Worm (Caenorhabditis elegans): Measurements from ENCODE around the gene irld-7.
A peak's percentile ranks its signal among the peaks of the same experiment; 100 is the strongest.

Gene irld-7

DNA sequence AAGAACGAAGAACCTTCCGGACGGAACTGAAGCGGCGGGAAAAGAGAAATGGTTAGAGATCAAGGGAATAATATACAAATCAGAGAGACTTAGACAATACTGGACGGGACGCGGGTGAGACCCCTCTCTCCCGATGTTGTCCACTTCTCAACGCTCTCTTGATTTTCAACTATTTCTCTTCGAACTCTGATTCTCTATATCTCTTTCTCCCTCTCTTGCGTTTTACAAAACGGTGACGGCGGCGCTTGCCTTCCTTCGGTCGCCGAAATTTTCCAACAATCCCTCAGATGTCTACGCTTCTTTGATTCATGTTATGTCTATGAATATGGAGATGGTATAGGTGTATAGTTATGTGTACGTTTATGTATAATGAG lies 13.4 kb upstream of the irld-7 start (continued):
- peak; percentile 65 for TF ChIP-seq nhr-90 (tag; optimal IDR thresholded peaks at IDR 0.05; ENCODE audit: poor library complexity)
- TF ChIP-seq zag-1 (tag; optimal IDR thresholded peaks at IDR 0.05) = no peak
- no peak for TF ChIP-seq unc-98 (GFP tag; IDR thresholded peaks at IDR 0.05)
- TF ChIP-seq ceh-88 (GFP tag; IDR thresholded peaks at IDR 0.05) = no peak
- no peak for TF ChIP-seq zip-4 (GFP tag; optimal IDR thresholded peaks at IDR 0.05)
- TF ChIP-seq unc-86 (tag; optimal IDR thresholded peaks at IDR 0.05) = no peak
- TF ChIP-seq nhr-77 (tag; optimal IDR thresholded peaks at IDR 0.05) = peak; percentile 8
- peak; percentile 4 for TF ChIP-seq ztf-4 (tag; optimal IDR thresholded peaks at IDR 0.05)
- peak; percentile 53 for TF ChIP-seq swsn-7 (tag; optimal IDR thresholded peaks at IDR 0.05)
- peak; percentile 35 for TF ChIP-seq lin-13 (GFP tag; optimal IDR thresholded peaks at IDR 0.05)
- TF ChIP-seq fkh-10 (GFP tag; optimal IDR thresholded peaks at IDR 0.05) = no peak
- no peak for TF ChIP-seq lin-15B (tag; optimal IDR thresholded peaks at IDR 0.05)
- TF ChIP-seq fkh-8 (tag; optimal IDR thresholded peaks at IDR 0.05) = no peak
- peak; percentile 51 to 63 for TF ChIP-seq lsy-2 (tag; optimal IDR thresholded peaks at IDR 0.05)
- no peak for TF ChIP-seq egl-27 (tag; optimal IDR thresholded peaks at IDR 0.05)
- TF ChIP-seq mef-2 (tag; optimal IDR thresholded peaks at IDR 0.05) = no peak
- no peak for TF ChIP-seq vab-15 (tag; optimal IDR thresholded peaks at IDR 0.05)
- peak; percentile 77 for TF ChIP-seq nhr-71 (tag; optimal IDR thresholded peaks at IDR 0.05)
- peak in 2 of 6 experiments; percentile 18 to 28 for TF ChIP-seq elt-3 (tag; optimal IDR thresholded peaks at IDR 0.05)
- no peak for TF ChIP-seq skn-1 (tag; optimal IDR thresholded peaks at IDR 0.05)
- TF ChIP-seq ama-1 (optimal IDR thresholded peaks at IDR 0.05) = no peak
- no peak for TF ChIP-seq nhr-84 (tag; optimal IDR thresholded peaks at IDR 0.05)
- no peak for TF ChIP-seq irx-1 (tag; optimal IDR thresholded peaks at IDR 0.05)
- no peak for TF ChIP-seq ceh-8 (GFP tag; optimal IDR thresholded peaks at IDR 0.05)
- TF ChIP-seq nhr-11 (tag; optimal IDR thresholded peaks at IDR 0.05) = no peak
- TF ChIP-seq sox-4 (tag; optimal IDR thresholded peaks at IDR 0.05) = no peak
- peak; percentile 92 for TF ChIP-seq nhr-85 (tag)
- TF ChIP-seq nhr-76 (tag; optimal IDR thresholded peaks at IDR 0.05) = no peak
- no peak for TF ChIP-seq lin-39 (tag; optimal IDR thresholded peaks at IDR 0.05)
- no peak for TF ChIP-seq nhr-12 (tag; optimal IDR thresholded peaks at IDR 0.05)
- peak; percentile 55 for TF ChIP-seq blmp-1 (tag; optimal IDR thresholded peaks at IDR 0.05)
- no peak for TF ChIP-seq mab-9 (GFP tag; IDR thresholded peaks at IDR 0.05)

DNA sequence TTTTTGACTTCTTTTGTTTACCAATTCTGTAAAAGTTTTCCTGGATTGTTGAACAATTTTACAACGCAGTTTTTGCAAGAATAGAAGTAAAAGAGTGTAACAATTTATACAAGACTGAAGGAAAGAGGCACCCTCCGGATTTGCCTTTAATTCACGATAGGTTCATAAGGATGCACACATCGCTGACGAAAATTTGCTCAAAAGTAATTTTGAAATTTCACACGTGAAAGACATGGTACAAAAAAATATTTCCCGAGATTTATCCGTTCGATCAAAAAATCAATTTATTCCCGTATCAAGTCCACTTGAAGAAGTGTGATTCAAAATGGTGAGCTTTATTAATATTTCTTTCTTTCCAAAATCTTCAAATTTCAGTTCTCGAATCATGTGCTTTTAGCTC lies 12.2 kb upstream of the irld-7 start, which contains the start of gene C43G2.3:
TSS of gene C43G2.3 (plus strand) at position 301 of the 400 bp plus-strand sequence.
- no peak for TF ChIP-seq tlp-1 (tag; optimal IDR thresholded peaks at IDR 0.05)
- TF ChIP-seq ztf-4 (tag; optimal IDR thresholded peaks at IDR 0.05) = no peak
- TF ChIP-seq efl-3 (GFP tag; optimal IDR thresholded peaks at IDR 0.05) = no peak
- no peak for TF ChIP-seq hlh-17 (GFP tag; optimal IDR thresholded peaks at IDR 0.05; ENCODE audit: borderline replicate concordance)
- TF ChIP-seq aly-2 (tag; optimal IDR thresholded peaks at IDR 0.05) = no peak
- no peak for TF ChIP-seq zag-1 (tag; optimal IDR thresholded peaks at IDR 0.05)
- no peak for TF ChIP-seq ceh-88 (GFP tag; IDR thresholded peaks at IDR 0.05)
- TF ChIP-seq unc-30 (tag; optimal IDR thresholded peaks at IDR 0.05) = no peak
- no peak for TF ChIP-seq C16A3.4 (tag; optimal IDR thresholded peaks at IDR 0.05)
- no peak for TF ChIP-seq mef-2 (tag; optimal IDR thresholded peaks at IDR 0.05)
- no peak for TF ChIP-seq xbp-1 (tag; optimal IDR thresholded peaks at IDR 0.05)

- TF ChIP-seq nhr-19 (GFP tag; conservative IDR thresholded peaks at IDR 0.05) = no peak
- TF ChIP-seq C04F5.9 (tag; optimal IDR thresholded peaks at IDR 0.05) = no peak
- no peak for TF ChIP-seq fkh-10 (GFP tag; optimal IDR thresholded peaks at IDR 0.05)
- no peak for TF ChIP-seq hpl-2 (GFP tag; optimal IDR thresholded peaks at IDR 0.05)
- no peak for TF ChIP-seq snpc-4 (tag; optimal IDR thresholded peaks at IDR 0.05)
- TF ChIP-seq ztf-4 (tag; optimal IDR thresholded peaks at IDR 0.05) = no peak
- no peak for TF ChIP-seq lin-35 (GFP tag; optimal IDR thresholded peaks at IDR 0.05)
- no peak for TF ChIP-seq unc-30 (tag; optimal IDR thresholded peaks at IDR 0.05)
- no peak for TF ChIP-seq nhr-20 (tag; optimal IDR thresholded peaks at IDR 0.05)
- no peak for TF ChIP-seq hlh-4 (tag; optimal IDR thresholded peaks at IDR 0.05)
- TF ChIP-seq grh-1 (GFP tag; IDR thresholded peaks at IDR 0.05) = no peak
These were observed 8.5 kb upstream of the irld-7 start for ce11 chrIV:6581658-6582057.

Data from whole organism, L1 larva.